Worm (Caenorhabditis elegans): ENCODE measurements around the gene nhr-188.

Gene nhr-188

ce11 chrV:3847268-3847667, 10.4 kb downstream of the nhr-188 start, which contains the start of gene nhr-185:
nhr-185 (minus strand) TSS chrV:3847368.
- TF ChIP-seq cnd-1 (tag; optimal IDR thresholded peaks at IDR 0.05) (no peak), drap-1 (GFP tag; optimal IDR thresholded peaks at IDR 0.05) (no peak), ceh-43 (GFP tag; optimal IDR thresholded peaks at IDR 0.05) (no peak), ces-1 (GFP tag; optimal IDR thresholded peaks at IDR 0.05) (no peak), elt-1 (tag; optimal IDR thresholded peaks at IDR 0.05; ENCODE audit: borderline replicate concordance, insufficient read depth) (no peak), bed-3 (GFP tag; optimal IDR thresholded peaks at IDR 0.05) (no peak), unc-120 (tag; optimal IDR thresholded peaks at IDR 0.05; ENCODE audit: poor library complexity, severe bottlenecking) (no peak), M03D4.4 (tag; optimal IDR thresholded peaks at IDR 0.05) (no peak), flh-1 (GFP tag; optimal IDR thresholded peaks at IDR 0.05) (no peak), elt-3 (tag; optimal IDR thresholded peaks at IDR 0.05) (no peak)

ce11 chrV:3843926-3844325, 13.7 kb downstream of the nhr-188 start, which contains the start of gene ugt-32:
ugt-32 (minus strand) TSS chrV:3844007.
- TF ChIP-seq nhr-237 (tag; optimal IDR thresholded peaks at IDR 0.05) (no peak), blmp-1 (tag; optimal IDR thresholded peaks at IDR 0.05) (no peak), sptf-1 (tag; optimal IDR thresholded peaks at IDR 0.05) (no peak), ces-1 (GFP tag; optimal IDR thresholded peaks at IDR 0.05) (no peak), mep-1 (tag; optimal IDR thresholded peaks at IDR 0.05) (no peak), unc-120 (tag; optimal IDR thresholded peaks at IDR 0.05; ENCODE audit: poor library complexity, severe bottlenecking) (no peak), tbx-8 (GFP tag; optimal IDR thresholded peaks at IDR 0.05) (no peak), elt-3 (tag; optimal IDR thresholded peaks at IDR 0.05) (no peak), unc-62 (GFP tag; optimal IDR thresholded peaks at IDR 0.05) (no peak)

- TF ChIP-seq lin-13 (tag; optimal IDR thresholded peaks at IDR 0.05), result no peak
- TF ChIP-seq unc-62 (GFP tag; optimal IDR thresholded peaks at IDR 0.05), result no peak
- no peak for TF ChIP-seq cnd-1 (tag; optimal IDR thresholded peaks at IDR 0.05)
- TF ChIP-seq tbx-8 (GFP tag; optimal IDR thresholded peaks at IDR 0.05), result no peak
These were observed 16.2 kb downstream of the nhr-188 start for ce11 chrV:3841462-3841861.

- TF ChIP-seq unc-62 (GFP tag; optimal IDR thresholded peaks at IDR 0.05), result no peak
- no peak for TF ChIP-seq bed-3 (GFP tag; optimal IDR thresholded peaks at IDR 0.05)
These were observed 25.0 kb downstream of the nhr-188 start for ce11 chrV:3832661-3833060.

ce11 chrV:3832103-3832502, 25.6 kb downstream of the nhr-188 start:
- TF ChIP-seq zip-8 (tag; optimal IDR thresholded peaks at IDR 0.05) (no peak), sptf-1 (tag; optimal IDR thresholded peaks at IDR 0.05) (no peak), mls-2 (tag; optimal IDR thresholded peaks at IDR 0.05) (no peak), ceh-83 (GFP tag; optimal IDR thresholded peaks at IDR 0.05) (no peak), elt-1 (tag; optimal IDR thresholded peaks at IDR 0.05; ENCODE audit: borderline replicate concordance, insufficient read depth) (no peak), nhr-76 (tag; optimal IDR thresholded peaks at IDR 0.05) (no peak), mab-5 (tag; optimal IDR thresholded peaks at IDR 0.05) (no peak), M03D4.4 (tag; optimal IDR thresholded peaks at IDR 0.05) (no peak)

- TF ChIP-seq unc-62 (GFP tag; optimal IDR thresholded peaks at IDR 0.05) (no peak), ztf-11 (tag; optimal IDR thresholded peaks at IDR 0.05) (no peak), blmp-1 (tag; optimal IDR thresholded peaks at IDR 0.05) (no peak), flh-1 (GFP tag; optimal IDR thresholded peaks at IDR 0.05) (no peak), ces-1 (GFP tag; optimal IDR thresholded peaks at IDR 0.05) (no peak), nhr-237 (tag; optimal IDR thresholded peaks at IDR 0.05) (no peak), snpc-4 (tag; optimal IDR thresholded peaks at IDR 0.05) (no peak), tbx-8 (GFP tag; optimal IDR thresholded peaks at IDR 0.05) (no peak), mep-1 (tag; optimal IDR thresholded peaks at IDR 0.05) (no peak), lin-13 (tag; optimal IDR thresholded peaks at IDR 0.05) (no peak), cnd-1 (tag; optimal IDR thresholded peaks at IDR 0.05) (no peak), hlh-1 (tag; optimal IDR thresholded peaks at IDR 0.05) (no peak), nhr-2 (tag; optimal IDR thresholded peaks at IDR 0.05) (no peak), ceh-39 (tag; optimal IDR thresholded peaks at IDR 0.05) (no peak), ceh-43 (GFP tag; optimal IDR thresholded peaks at IDR 0.05) (no peak)
These were observed 26.0 kb downstream of the nhr-188 start, which contains the start of gene H10D18.5 for ce11 chrV:3831616-3832015. H10D18.5 (minus strand) TSS chrV:3831716.

- TF ChIP-seq ceh-83 (GFP tag; optimal IDR thresholded peaks at IDR 0.05) (no peak), ham-2 (GFP tag; optimal IDR thresholded peaks at IDR 0.05) (no peak), zip-8 (tag; optimal IDR thresholded peaks at IDR 0.05) (no peak), sem-2 (GFP tag; optimal IDR thresholded peaks at IDR 0.05) (no peak), drap-1 (GFP tag; optimal IDR thresholded peaks at IDR 0.05) (no peak), hlh-1 (tag; optimal IDR thresholded peaks at IDR 0.05) (no peak), ztf-11 (tag; optimal IDR thresholded peaks at IDR 0.05) (no peak), elt-3 (tag; optimal IDR thresholded peaks at IDR 0.05) (no peak)
These were observed 32.5 kb downstream of the nhr-188 start for ce11 chrV:3825190-3825589.
